Worm (Caenorhabditis elegans): ENCODE results near the gene best-13.

The best-13 gene

DNA sequence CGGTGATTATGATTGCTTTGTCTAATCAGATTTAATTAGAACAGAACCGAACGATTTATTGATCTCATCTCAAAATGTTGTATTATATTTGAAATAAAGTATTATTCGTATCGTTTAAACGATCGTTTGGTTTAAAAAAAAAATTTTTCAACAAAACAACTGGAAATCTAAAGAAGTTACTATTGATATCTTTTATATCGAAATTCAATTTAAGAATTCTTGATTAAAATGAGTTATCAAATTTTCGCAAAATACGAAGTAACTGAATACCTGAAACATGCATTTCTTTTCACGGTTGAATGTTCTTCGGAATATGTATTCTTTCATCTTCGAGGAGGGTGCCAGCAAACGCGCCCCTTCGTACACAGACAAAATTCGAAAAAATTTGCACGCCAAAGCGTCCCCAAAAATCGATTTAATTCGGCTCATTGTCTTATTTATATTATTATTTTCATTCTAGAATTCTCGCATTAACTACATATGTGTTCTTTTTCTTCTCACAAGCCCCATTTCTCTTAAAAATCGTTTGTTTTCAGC is 45.7 kb upstream of the best-13 start, which contains the start of gene npp-1 (continued):
- TF ChIP-seq fos-1 (tag; optimal IDR thresholded peaks at IDR 0.05) (no peak), skn-1 (tag; optimal IDR thresholded peaks at IDR 0.05) (no peak), mdl-1 (tag; optimal IDR thresholded peaks at IDR 0.05) (no peak), fkh-8 (tag; optimal IDR thresholded peaks at IDR 0.05) (no peak), nhr-76 (tag; optimal IDR thresholded peaks at IDR 0.05) (no peak), ets-5 (GFP tag; IDR thresholded peaks at IDR 0.05) (no peak), nhr-19 (GFP tag; conservative IDR thresholded peaks at IDR 0.05) (no peak), snu-23 (GFP tag; optimal IDR thresholded peaks at IDR 0.05) (no peak), nhr-47 (tag; optimal IDR thresholded peaks at IDR 0.05) (no peak), pqm-1 (tag; optimal IDR thresholded peaks at IDR 0.05) (no peak), nhr-28 (tag; optimal IDR thresholded peaks at IDR 0.05) (no peak), rnt-1 (tag; optimal IDR thresholded peaks at IDR 0.05) (peak; percentile 43), sox-4 (tag; optimal IDR thresholded peaks at IDR 0.05) (no peak), nhr-84 (tag; optimal IDR thresholded peaks at IDR 0.05) (no peak), alr-1 (tag; optimal IDR thresholded peaks at IDR 0.05; ENCODE audit: borderline replicate concordance) (no peak), unc-86 (tag; optimal IDR thresholded peaks at IDR 0.05) (no peak), Y116A8C.19 (tag; optimal IDR thresholded peaks at IDR 0.05; ENCODE audit: borderline replicate concordance) (no peak), sup-37 (GFP tag; optimal IDR thresholded peaks at IDR 0.05) (no peak), vab-15 (tag; optimal IDR thresholded peaks at IDR 0.05) (no peak), C16A3.4 (tag; optimal IDR thresholded peaks at IDR 0.05) (peak; percentile 79), dpl-1 (GFP tag; optimal IDR thresholded peaks at IDR 0.05) (peak; percentile 49 to 69 (median 49)), nhr-20 (tag; optimal IDR thresholded peaks at IDR 0.05) (peak; percentile 37), elt-2 (tag; optimal IDR thresholded peaks at IDR 0.05) (no peak), tbx-2 (tag; optimal IDR thresholded peaks at IDR 0.05) (no peak), nhr-85 (tag) (no peak), pax-3 (tag; optimal IDR thresholded peaks at IDR 0.05) (no peak), lir-3 (tag; optimal IDR thresholded peaks at IDR 0.05; ENCODE audit: poor library complexity) (peak; percentile 46), ces-1 (GFP tag; optimal IDR thresholded peaks at IDR 0.05) (no peak), lsy-2 (tag; optimal IDR thresholded peaks at IDR 0.05) (peak in 1 of 2 experiments; percentile 70), ama-1 (optimal IDR thresholded peaks at IDR 0.05) (no peak), zip-4 (GFP tag; optimal IDR thresholded peaks at IDR 0.05) (no peak), unc-30 (tag; optimal IDR thresholded peaks at IDR 0.05) (no peak), ceh-82 (tag; optimal IDR thresholded peaks at IDR 0.05) (peak in 1 of 3 experiments; percentile 20), fkh-10 (GFP tag; optimal IDR thresholded peaks at IDR 0.05) (no peak), ztf-11 (tag; optimal IDR thresholded peaks at IDR 0.05) (no peak), elt-3 (tag; optimal IDR thresholded peaks at IDR 0.05) (peak in 1 of 6 experiments; percentile 24)

DNA sequence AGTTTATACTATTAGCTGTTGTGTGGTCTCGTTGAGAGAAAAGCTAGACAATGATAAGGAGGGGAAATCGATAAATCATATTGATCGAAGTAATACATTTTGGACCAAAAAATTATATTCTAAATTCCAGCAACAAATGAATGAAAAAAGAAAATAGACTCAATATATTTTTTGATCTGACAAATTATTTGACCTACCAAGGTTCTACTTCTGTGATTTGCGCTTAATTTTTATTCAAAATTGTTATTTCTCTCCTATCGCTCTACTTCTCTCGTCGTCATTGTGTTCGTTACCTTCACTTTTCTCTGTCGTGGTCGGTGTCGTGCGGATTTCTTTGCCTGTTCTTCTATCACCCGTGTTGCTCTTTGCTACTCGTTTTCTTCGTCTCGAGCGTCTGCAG is 44.7 kb upstream of the best-13 start:
- TF ChIP-seq ceh-88 (GFP tag; IDR thresholded peaks at IDR 0.05) (no peak), nhr-77 (tag; optimal IDR thresholded peaks at IDR 0.05) (no peak), sox-4 (tag; optimal IDR thresholded peaks at IDR 0.05) (no peak), efl-1 (optimal IDR thresholded peaks at IDR 0.05) (no peak), efl-1 (GFP tag; optimal IDR thresholded peaks at IDR 0.05 in 1 of 2) (no peak), pag-3 (tag; optimal IDR thresholded peaks at IDR 0.05; ENCODE audit: borderline replicate concordance, insufficient read depth) (no peak), ceh-82 (tag; optimal IDR thresholded peaks at IDR 0.05) (no peak), nhr-85 (tag) (no peak), Y116A8C.19 (tag; optimal IDR thresholded peaks at IDR 0.05; ENCODE audit: borderline replicate concordance) (no peak), lin-13 (GFP tag; optimal IDR thresholded peaks at IDR 0.05) (no peak)

Measured in whole organism, L1 larva.